6 worm cellular contexts compared by ENCODE assay signal in genomic region chrV:10190081-10190556, ce11.
TF ChIP-seq lines count a peak whose summit lies in the region.

Gene ZK856.5 (minus strand): TSS chrV:10190131.

TF ChIP-seq in whole organism, L1 larva, 84 proteins besides CTCF, POLR2A, EP300 and RAD21 (continues in another document):
- TF ChIP-seq nhr-77 (tag; optimal IDR thresholded peaks at IDR 0.05; lab: Kevin White, UChicago): no peak
- no peak for TF ChIP-seq unc-98 (GFP tag; IDR thresholded peaks at IDR 0.05; lab: Robert Waterston, UW)
- no peak for TF ChIP-seq C34B4.2 (tag; optimal IDR thresholded peaks at IDR 0.05; lab: Kevin White, UChicago)
- TF ChIP-seq efl-1 (optimal IDR thresholded peaks at IDR 0.05; lab: Kevin White, UChicago): no peak
- TF ChIP-seq efl-1 (GFP tag; optimal IDR thresholded peaks at IDR 0.05 in 1 of 2; lab: Kevin White, UChicago): peak in 1 of 2 experiments; percentile 66
- TF ChIP-seq nhr-237 (tag; optimal IDR thresholded peaks at IDR 0.05; lab: Kevin White, UChicago): no peak
- no peak for TF ChIP-seq nhr-19 (GFP tag; conservative IDR thresholded peaks at IDR 0.05; lab: Robert Waterston, UW)
- peak; percentile 90 for TF ChIP-seq elt-2 (tag; optimal IDR thresholded peaks at IDR 0.05; lab: Kevin White, UChicago)
- no peak for TF ChIP-seq lin-15B (tag; optimal IDR thresholded peaks at IDR 0.05; lab: Kevin White, UChicago)
- peak; percentile 58 for TF ChIP-seq nhr-85 (tag; lab: Kevin White, UChicago)
- peak in 1 of 2 experiments; percentile 37 for TF ChIP-seq lin-35 (GFP tag; optimal IDR thresholded peaks at IDR 0.05; lab: Kevin White, UChicago)
- TF ChIP-seq nhr-12 (tag; optimal IDR thresholded peaks at IDR 0.05; lab: Kevin White, UChicago): no peak
- TF ChIP-seq nhr-20 (tag; optimal IDR thresholded peaks at IDR 0.05; lab: Kevin White, UChicago): no peak
- TF ChIP-seq lir-3 (tag; optimal IDR thresholded peaks at IDR 0.05; lab: Kevin White, UChicago; ENCODE audit: poor library complexity): no peak
- TF ChIP-seq egl-27 (tag; optimal IDR thresholded peaks at IDR 0.05; lab: Kevin White, UChicago): no peak
- TF ChIP-seq ceh-8 (GFP tag; optimal IDR thresholded peaks at IDR 0.05; lab: Kevin White, UChicago): no peak

TF ChIP-seq in whole organism, L2 larva, 48 proteins besides CTCF, POLR2A, EP300 and RAD21:
- TF ChIP-seq peb-1 (tag; optimal IDR thresholded peaks at IDR 0.05; lab: Kevin White, UChicago) (no peak), nhr-237 (tag; optimal IDR thresholded peaks at IDR 0.05; lab: Kevin White, UChicago) (no peak), fos-1 (tag; optimal IDR thresholded peaks at IDR 0.05; lab: Kevin White, UChicago) (peak; percentile 71), unc-39 (tag; optimal IDR thresholded peaks at IDR 0.05; lab: Kevin White, UChicago) (no peak), sem-4 (tag; optimal IDR thresholded peaks at IDR 0.05; lab: Kevin White, UChicago) (no peak), nhr-6 (tag; optimal IDR thresholded peaks at IDR 0.05; lab: Kevin White, UChicago) (no peak), sma-9 (GFP tag; optimal IDR thresholded peaks at IDR 0.05; lab: Kevin White, UChicago) (peak; percentile 68), sma-9 (tag; optimal IDR thresholded peaks at IDR 0.05; lab: Kevin White, UChicago) (no peak), nhr-21 (tag; optimal IDR thresholded peaks at IDR 0.05; lab: Kevin White, UChicago) (no peak), crh-2 (tag; optimal IDR thresholded peaks at IDR 0.05; lab: Kevin White, UChicago) (peak; percentile 61), aly-2 (tag; optimal IDR thresholded peaks at IDR 0.05; lab: Kevin White, UChicago) (no peak), unc-62 (GFP tag; optimal IDR thresholded peaks at IDR 0.05; lab: Kevin White, UChicago) (no peak), alr-1 (tag; optimal IDR thresholded peaks at IDR 0.05; lab: Kevin White, UChicago) (no peak), mdl-1 (tag; optimal IDR thresholded peaks at IDR 0.05; lab: Kevin White, UChicago) (peak in 1 of 2 experiments; percentile 36), mbf-1 (tag; optimal IDR thresholded peaks at IDR 0.05; lab: Kevin White, UChicago) (no peak)

TF ChIP-seq in whole organism, L3 larva, 47 proteins besides CTCF, POLR2A, EP300 and RAD21:
- TF ChIP-seq egl-5 (tag; optimal IDR thresholded peaks at IDR 0.05; lab: Kevin White, UChicago) (no peak), elt-2 (tag; optimal IDR thresholded peaks at IDR 0.05; lab: Kevin White, UChicago) (peak; percentile 91), pha-4 (tag; optimal IDR thresholded peaks at IDR 0.05; lab: Kevin White, UChicago) (peak; percentile 14), pqm-1 (tag; optimal IDR thresholded peaks at IDR 0.05; lab: Kevin White, UChicago) (peak; percentile 94)

TF ChIP-seq in whole organism, L4 larva, 104 proteins besides CTCF, POLR2A, EP300 and RAD21 (continues in another document):
- TF ChIP-seq set-16 (GFP tag; IDR thresholded peaks at IDR 0.05; lab: Robert Waterston, UW): no peak
- TF ChIP-seq attf-4 (tag; optimal IDR thresholded peaks at IDR 0.05; lab: Kevin White, UChicago): no peak
- TF ChIP-seq mdl-1 (tag; optimal IDR thresholded peaks at IDR 0.05; lab: Kevin White, UChicago): peak in 1 of 2 experiments; percentile 37
- TF ChIP-seq hlh-30 (tag; optimal IDR thresholded peaks at IDR 0.05; lab: Kevin White, UChicago; ENCODE audit: insufficient read depth): peak; percentile 21
- peak; percentile 67 for TF ChIP-seq dve-1 (tag; optimal IDR thresholded peaks at IDR 0.05; lab: Kevin White, UChicago; ENCODE audit: insufficient read depth)
- TF ChIP-seq php-3 (GFP tag; IDR thresholded peaks at IDR 0.05; lab: Robert Waterston, UW): peak; percentile 95
- TF ChIP-seq nhr-48 (tag; optimal IDR thresholded peaks at IDR 0.05; lab: Kevin White, UChicago): peak; percentile 3
- no peak for TF ChIP-seq cey-2 (tag; optimal IDR thresholded peaks at IDR 0.05; lab: Kevin White, UChicago; ENCODE audit: borderline replicate concordance, insufficient read depth)
- no peak for TF ChIP-seq lin-13 (GFP tag; optimal IDR thresholded peaks at IDR 0.05; lab: Kevin White, UChicago)
- TF ChIP-seq F26F4.8 (GFP tag; conservative IDR thresholded peaks at IDR 0.05; lab: Robert Waterston, UW): no peak
- TF ChIP-seq mxl-3 (GFP tag; optimal IDR thresholded peaks at IDR 0.05; lab: Kevin White, UChicago): peak; percentile 73
- no peak for TF ChIP-seq nhr-41 (GFP tag; IDR thresholded peaks at IDR 0.05; lab: Robert Waterston, UW)
- no peak for TF ChIP-seq jun-1 (tag; optimal IDR thresholded peaks at IDR 0.05; lab: Kevin White, UChicago)
- TF ChIP-seq ZK546.5 (tag; optimal IDR thresholded peaks at IDR 0.05; lab: Kevin White, UChicago): no peak
- no peak for TF ChIP-seq fos-1 (tag; optimal IDR thresholded peaks at IDR 0.05; lab: Kevin White, UChicago)
- peak; percentile 34; the same call in 1 of the 2 replicates for TF ChIP-seq tra-1 (GFP tag; IDR thresholded peaks at IDR 0.05; lab: Robert Waterston, UW)
- no peak for TF ChIP-seq hmg-1.1 (GFP tag; IDR thresholded peaks at IDR 0.05; lab: Robert Waterston, UW)
- no peak for TF ChIP-seq ceh-28 (tag; optimal IDR thresholded peaks at IDR 0.05; lab: Kevin White, UChicago)
- peak; percentile 59 for TF ChIP-seq nhr-28 (tag; optimal IDR thresholded peaks at IDR 0.05; lab: Kevin White, UChicago)
- peak; percentile 76 for TF ChIP-seq pqm-1 (tag; optimal IDR thresholded peaks at IDR 0.05; lab: Kevin White, UChicago)

TF ChIP-seq in whole organism, late embryonic, 69 proteins besides CTCF, POLR2A, EP300 and RAD21:
- peak; percentile 44 for TF ChIP-seq elt-2 (tag; optimal IDR thresholded peaks at IDR 0.05; lab: Kevin White, UChicago)
- TF ChIP-seq syd-9 (tag; optimal IDR thresholded peaks at IDR 0.05; lab: Kevin White, UChicago): no peak
- TF ChIP-seq sox-2 (GFP tag; IDR thresholded peaks at IDR 0.05; lab: Robert Waterston, UW): no peak
- no peak for TF ChIP-seq Y22D7AL.16 (tag; optimal IDR thresholded peaks at IDR 0.05; lab: Kevin White, UChicago)

TF ChIP-seq in whole organism, young adult, 124 proteins besides CTCF, POLR2A, EP300 and RAD21:
- TF ChIP-seq nhr-80 (tag; optimal IDR thresholded peaks at IDR 0.05; lab: Kevin White, UChicago) (peak; percentile 69), mcd-1 (GFP tag; IDR thresholded peaks at IDR 0.05; lab: Robert Waterston, UW) (no peak), let-607 (tag; optimal IDR thresholded peaks at IDR 0.05; lab: Kevin White, UChicago) (peak in 1 of 2 experiments; percentile 16)
